Worm (Caenorhabditis elegans): ENCODE measurements around the gene ptp-3.

ptp-3 gene

DNA sequence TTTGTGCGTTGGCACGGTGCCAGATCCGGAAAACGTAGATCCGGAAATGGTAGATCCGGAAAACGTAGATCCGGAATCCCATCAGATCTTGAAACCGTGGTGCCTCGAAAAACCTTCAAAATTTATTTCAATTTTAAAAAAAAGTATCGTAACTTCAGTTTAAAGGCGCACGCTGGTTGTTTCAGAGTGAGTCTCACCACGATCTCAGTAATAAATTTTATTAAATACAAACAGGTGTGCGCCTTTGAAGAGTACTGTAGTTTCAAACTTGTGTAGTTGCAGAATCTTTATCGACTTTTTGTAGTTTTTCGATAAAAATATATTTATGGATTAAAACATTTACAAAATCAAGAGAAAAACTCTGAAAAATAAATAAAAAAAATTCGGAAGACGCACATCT is 75.3 kb downstream of the ptp-3 start (continued):
- TF ChIP-seq chd-7 (tag; optimal IDR thresholded peaks at IDR 0.05) (no peak), B0261.1 (tag; optimal IDR thresholded peaks at IDR 0.05) (no peak), ceh-40 (GFP tag; IDR thresholded peaks at IDR 0.05) (no peak), hsf-1 (GFP tag; IDR thresholded peaks at IDR 0.05) (0 out of 2 replicates have a peak, but pooled peaks have one; percentile 25), F57C9.4 (tag; optimal IDR thresholded peaks at IDR 0.05) (no peak), zfh-2 (GFP tag; conservative IDR thresholded peaks at IDR 0.05) (no peak), nhr-90 (tag; optimal IDR thresholded peaks at IDR 0.05) (no peak), Y95B8A.8 (GFP tag; IDR thresholded peaks at IDR 0.05) (no peak), K12H6.12 (tag; optimal IDR thresholded peaks at IDR 0.05) (no peak), ama-1 (optimal IDR thresholded peaks at IDR 0.05) (no peak), ama-1 (GFP tag; optimal IDR thresholded peaks at IDR 0.05) (no peak), die-1 (tag; optimal IDR thresholded peaks at IDR 0.05) (no peak), efl-1 (GFP tag; optimal IDR thresholded peaks at IDR 0.05) (peak; percentile 71), madf-8 (GFP tag; conservative IDR thresholded peaks at IDR 0.05) (peak; percentile 94), F10E7.11 (tag; optimal IDR thresholded peaks at IDR 0.05) (no peak), sptf-2 (GFP tag; optimal IDR thresholded peaks at IDR 0.05) (no peak), athp-1 (tag; optimal IDR thresholded peaks at IDR 0.05) (peak; percentile 66), nhr-179 (tag; optimal IDR thresholded peaks at IDR 0.05) (no peak), bed-2 (GFP tag; IDR thresholded peaks at IDR 0.05) (no peak), ztf-28 (GFP tag; IDR thresholded peaks at IDR 0.05) (no peak), ceh-27 (GFP tag; optimal IDR thresholded peaks at IDR 0.05) (no peak), cebp-2 (GFP tag; IDR thresholded peaks at IDR 0.05) (no peak), madf-6 (GFP tag; IDR thresholded peaks at IDR 0.05) (peak; percentile 98), cebp-1 (GFP tag; IDR thresholded peaks at IDR 0.05) (no peak), cebp-1 (tag; optimal IDR thresholded peaks at IDR 0.05) (no peak), unc-130 (GFP tag; optimal IDR thresholded peaks at IDR 0.05) (no peak), K11D2.4 (GFP tag; IDR thresholded peaks at IDR 0.05) (no peak), akir-1 (GFP tag; optimal IDR thresholded peaks at IDR 0.05) (no peak), lin-54 (GFP tag; optimal IDR thresholded peaks at IDR 0.05) (peak; percentile 75), ceh-91 (GFP tag; IDR thresholded peaks at IDR 0.05) (peak; percentile 88)

DNA sequence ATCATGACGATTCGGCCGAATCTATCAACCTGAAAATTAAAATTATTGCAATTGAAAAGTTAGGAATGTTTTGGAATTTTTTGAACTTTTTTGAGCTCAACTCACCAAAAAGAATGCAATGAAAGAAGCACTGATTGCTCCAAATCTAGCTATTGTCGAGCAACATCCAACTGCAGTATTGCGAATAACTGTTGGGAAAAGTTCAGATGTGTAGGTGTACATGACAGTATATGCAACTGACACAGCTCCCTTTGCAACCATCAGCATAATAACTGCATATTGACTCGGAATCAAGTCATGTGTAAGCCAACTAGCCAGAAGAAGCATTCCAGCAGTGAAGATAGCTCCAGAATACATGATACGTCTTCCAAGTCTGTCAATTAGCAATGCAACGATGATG is 77.2 kb downstream of the ptp-3 start:
- TF ChIP-seq F39B2.1 (GFP tag; IDR thresholded peaks at IDR 0.05): no peak
- no peak for TF ChIP-seq K12H6.12 (tag; optimal IDR thresholded peaks at IDR 0.05)

DNA sequence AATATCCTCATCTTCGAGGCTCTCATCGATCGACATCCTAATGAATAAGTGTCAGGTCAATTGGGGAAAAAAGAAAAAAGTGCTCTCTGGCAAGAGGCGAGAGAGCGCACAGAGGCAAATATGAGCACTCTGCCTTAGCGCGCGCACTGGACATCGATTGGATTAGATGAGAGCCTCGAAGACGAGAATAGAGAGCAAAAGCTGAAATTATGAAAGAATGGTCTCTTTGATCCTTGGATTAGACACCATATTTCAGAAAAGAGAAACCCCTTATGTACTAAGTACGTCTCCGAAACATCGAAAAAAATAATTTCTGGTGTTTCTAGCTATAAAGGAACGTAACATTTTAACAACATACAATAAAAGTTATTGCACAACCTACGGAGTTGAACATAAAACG is 79.9 kb downstream of the ptp-3 start, which contains the start of gene F45E10.2:
TSS of gene F45E10.2 (minus strand) at position 101 of the 400 bp plus-strand sequence.
- TF ChIP-seq rpc-1 (optimal IDR thresholded peaks at IDR 0.05) (no peak), rpc-1 (tag; optimal IDR thresholded peaks at IDR 0.05) (no peak), dpff-1 (tag; optimal IDR thresholded peaks at IDR 0.05) (no peak), B0261.1 (tag; optimal IDR thresholded peaks at IDR 0.05) (no peak), lsy-27 (tag; optimal IDR thresholded peaks at IDR 0.05; ENCODE audit: borderline replicate concordance, insufficient read depth) (no peak), F57C9.4 (tag; optimal IDR thresholded peaks at IDR 0.05) (no peak), snpc-1.3 (tag; optimal IDR thresholded peaks at IDR 0.05; ENCODE audit: insufficient read depth) (no peak), K12H6.12 (tag; optimal IDR thresholded peaks at IDR 0.05) (no peak), repo-1 (tag; optimal IDR thresholded peaks at IDR 0.05) (no peak), lin-35 (GFP tag; optimal IDR thresholded peaks at IDR 0.05) (no peak), nhr-27 (tag; optimal IDR thresholded peaks at IDR 0.05) (no peak), C06A6.2 (GFP tag; conservative IDR thresholded peaks at IDR 0.05) (no peak), attf-6 (GFP tag; IDR thresholded peaks at IDR 0.05) (no peak), Y53F4B.3 (GFP tag; IDR thresholded peaks at IDR 0.05) (no peak), C17E4.6 (GFP tag; IDR thresholded peaks at IDR 0.05) (no peak)
